Worm (Caenorhabditis elegans) whole organism, L4/young adult: ENCODE results near the gene C02B10.4.

Experiments
- W03F9.2 ChIP-seq: fragments of 150-350 bp; optimal IDR thresholded peaks from 2 replicates; lab custom pipeline; 2014; ENCODE audit warnings: missing biosample characterization, missing genetic modification characterization
- dao-5 ChIP-seq: sonication (generic microtip); optimal IDR thresholded peaks from 2 replicates; lab custom pipeline; 2016; ENCODE audit warnings: missing genotype, missing genetic modification characterization, moderate library complexity, missing compliant biosample characterization
- him-1 ChIP-seq: sonication (generic microtip); optimal IDR thresholded peaks from 2 replicates; lab custom pipeline; 2016; ENCODE audit warnings: missing genotype, missing genetic modification reagents, missing genetic modification characterization, missing compliant biosample characterization

C02B10.4 gene

ce11 chrIV:5077918-5078317 lies 13.5 kb upstream of the C02B10.4 start:
- TF ChIP-seq dao-5 (tag; lab: Kevin White, UChicago) (no peak), him-1 (tag; lab: Kevin White, UChicago) (no peak), W03F9.2 (tag; lab: Kevin White, UChicago) (no peak)

ce11 chrIV:5078846-5079245 lies 12.5 kb upstream of the C02B10.4 start:
- no peak for TF ChIP-seq him-1 (tag; lab: Kevin White, UChicago)
- TF ChIP-seq dao-5 (tag; lab: Kevin White, UChicago): no peak
- TF ChIP-seq W03F9.2 (tag; lab: Kevin White, UChicago): no peak

ce11 chrIV:5081122-5081521 lies 10.3 kb upstream of the C02B10.4 start:
- TF ChIP-seq dao-5 (tag; lab: Kevin White, UChicago) (no peak), W03F9.2 (tag; lab: Kevin White, UChicago) (no peak), him-1 (tag; lab: Kevin White, UChicago) (no peak)

ce11 chrIV:5082900-5083530 lies 8.4 kb upstream of the C02B10.4 start, which contains the start of gene pygo-1:
pygo-1 (plus strand) TSS chrIV:5083303.
- TF ChIP-seq dao-5 (tag; lab: Kevin White, UChicago): no peak
- TF ChIP-seq W03F9.2 (tag; lab: Kevin White, UChicago): no peak

- TF ChIP-seq dao-5 (tag; lab: Kevin White, UChicago): no peak
Observed at ce11 chrIV:5083832-5084231, 7.6 kb upstream of the C02B10.4 start.

- TF ChIP-seq W03F9.2 (tag; lab: Kevin White, UChicago): no peak
- no peak for TF ChIP-seq him-1 (tag; lab: Kevin White, UChicago)
- no peak for TF ChIP-seq dao-5 (tag; lab: Kevin White, UChicago)
Observed at ce11 chrIV:5085782-5086181, 5.6 kb upstream of the C02B10.4 start.

- TF ChIP-seq him-1 (tag; lab: Kevin White, UChicago) (no peak), W03F9.2 (tag; lab: Kevin White, UChicago) (no peak), dao-5 (tag; lab: Kevin White, UChicago) (no peak)
Observed at ce11 chrIV:5086243-5086960, 5.0 kb upstream of the C02B10.4 start.

- TF ChIP-seq W03F9.2 (tag; lab: Kevin White, UChicago) (no peak), him-1 (tag; lab: Kevin White, UChicago) (no peak), dao-5 (tag; lab: Kevin White, UChicago) (no peak)
Observed at ce11 chrIV:5086961-5087326, 4.4 kb upstream of the C02B10.4 start.

ce11 chrIV:5088814-5089322 lies 2.5 kb upstream of the C02B10.4 start, which contains the start of gene ivd-1:
ivd-1 (minus strand) TSS chrIV:5088864.
- TF ChIP-seq dao-5 (tag; lab: Kevin White, UChicago) (no peak), him-1 (tag; lab: Kevin White, UChicago) (no peak), W03F9.2 (tag; lab: Kevin White, UChicago) (no peak)

- TF ChIP-seq dao-5 (tag; lab: Kevin White, UChicago) (no peak), him-1 (tag; lab: Kevin White, UChicago) (no peak), W03F9.2 (tag; lab: Kevin White, UChicago) (no peak)
Observed at ce11 chrIV:5093462-5093861, 2.1 kb downstream of the C02B10.4 start.

- TF ChIP-seq dao-5 (tag; lab: Kevin White, UChicago) (no peak), him-1 (tag; lab: Kevin White, UChicago) (peak; percentile 48)
Observed at ce11 chrIV:5100145-5100544, 8.8 kb downstream of the C02B10.4 start.

ce11 chrIV:5101945-5102344 lies 10.6 kb downstream of the C02B10.4 start:
- TF ChIP-seq W03F9.2 (tag; lab: Kevin White, UChicago): no peak

ce11 chrIV:5103229-5103894 lies 12.0 kb downstream of the C02B10.4 start, which contains the start of gene C02B10.3:
C02B10.3 (minus strand) TSS chrIV:5103279.
- TF ChIP-seq dao-5 (tag; lab: Kevin White, UChicago): no peak
- peak; percentile 48 for TF ChIP-seq him-1 (tag; lab: Kevin White, UChicago)
